Fruit fly (Drosophila melanogaster): Measurements from ENCODE around the gene Npc2c.

The Npc2c gene

dm6 chr3R:10042664-10043372, 17.2 kb upstream of the Npc2c start, which contains the start of the genes Mical and CG3909 (continued):
- peak; percentile 41; the same call in 2 of the 3 replicates for TF ChIP-seq CG14860 (GFP tag; IDR thresholded peaks at IDR 0.05; ENCODE audit: partially characterized antibody)
- TF ChIP-seq slbo (GFP tag; IDR thresholded peaks at IDR 0.05): peak; percentile 96
- TF ChIP-seq gsb (GFP tag; IDR thresholded peaks at IDR 0.05): peak; percentile 76
- TF ChIP-seq ab (GFP tag; optimal IDR thresholded peaks at IDR 0.05): no peak
- no peak for TF ChIP-seq Dip3 (GFP tag; optimal IDR thresholded peaks at IDR 0.05)
- TF ChIP-seq rib (GFP tag; IDR thresholded peaks at IDR 0.05): peak; percentile 57; the same call in 1 of the 2 replicates
- TF ChIP-seq Asciz (GFP tag; optimal IDR thresholded peaks at IDR 0.05): peak; percentile 40
- TF ChIP-seq CG30020 (tag; optimal IDR thresholded peaks at IDR 0.05): peak; percentile 81
- TF ChIP-seq NfI (GFP tag; optimal IDR thresholded peaks at IDR 0.05): peak; percentile 75
- TF ChIP-seq CG3281 (GFP tag; optimal IDR thresholded peaks at IDR 0.05): peak; percentile 70
- TF ChIP-seq lbe (GFP tag; optimal IDR thresholded peaks at IDR 0.05): peak; percentile 14
- no peak for TF ChIP-seq Hmx (GFP tag; optimal IDR thresholded peaks at IDR 0.05)
- no peak for TF ChIP-seq Hey (tag; optimal IDR thresholded peaks at IDR 0.05)
- TF ChIP-seq CG8290 (GFP tag; optimal IDR thresholded peaks at IDR 0.05): peak; percentile 81
- TF ChIP-seq CG8290 (tag; optimal IDR thresholded peaks at IDR 0.05): peak in 1 of 2 experiments; percentile 68
- peak; percentile 69 for TF ChIP-seq nerfin-1 (tag; optimal IDR thresholded peaks at IDR 0.05)
- peak; percentile 68 for TF ChIP-seq CG13287 (GFP tag; IDR thresholded peaks at IDR 0.05; ENCODE audit: partially characterized antibody)
- TF ChIP-seq Kr (GFP tag; optimal IDR thresholded peaks at IDR 0.05): no peak
- peak; percentile 4 for TF ChIP-seq fd64A (GFP tag; optimal IDR thresholded peaks at IDR 0.05)
- peak; percentile 15 for TF ChIP-seq CG1529 (GFP tag; optimal IDR thresholded peaks at IDR 0.05)
- TF ChIP-seq kay (GFP tag; optimal IDR thresholded peaks at IDR 0.05): peak; percentile 75
- peak; percentile 9 for TF ChIP-seq Mad (GFP tag; optimal IDR thresholded peaks at IDR 0.05)
- peak; percentile 27 for TF ChIP-seq CG13624 (GFP tag; optimal IDR thresholded peaks at IDR 0.05)
- TF ChIP-seq CG10979 (tag; optimal IDR thresholded peaks at IDR 0.05): peak; percentile 78
- TF ChIP-seq stwl (tag; optimal IDR thresholded peaks at IDR 0.05): peak; percentile 61
- no peak for TF ChIP-seq ERR (GFP tag; optimal IDR thresholded peaks at IDR 0.05)
- TF ChIP-seq insv (GFP tag; optimal IDR thresholded peaks at IDR 0.05): peak in 1 of 2 experiments; percentile 46
- TF ChIP-seq CG18764 (GFP tag; optimal IDR thresholded peaks at IDR 0.05): peak; percentile 79
- peak; percentile 90 for TF ChIP-seq Ets65A (GFP tag)
- TF ChIP-seq CG33213 (GFP tag; optimal IDR thresholded peaks at IDR 0.05): peak; percentile 22
- peak; percentile 89 for TF ChIP-seq CG14667 (GFP tag; IDR thresholded peaks at IDR 0.05)
- peak; percentile 89 for TF ChIP-seq Xrp1 (GFP tag; IDR thresholded peaks at IDR 0.05)
- peak; percentile 80 for TF ChIP-seq Drgx (GFP tag; IDR thresholded peaks at IDR 0.05)
- no peak for TF ChIP-seq fru (optimal IDR thresholded peaks at IDR 0.05)
- TF ChIP-seq C15 (GFP tag; IDR thresholded peaks at IDR 0.05): peak; percentile 72; the same call in 2 of the 3 replicates
- peak; percentile 45 for TF ChIP-seq CG18476 (GFP tag; optimal IDR thresholded peaks at IDR 0.05)
- TF ChIP-seq Pdp1 (GFP tag; optimal IDR thresholded peaks at IDR 0.05): peak; percentile 60 to 91
- no peak for TF ChIP-seq CG12071 (GFP tag; optimal IDR thresholded peaks at IDR 0.05)
- TF ChIP-seq Sry-β (GFP tag; optimal IDR thresholded peaks at IDR 0.05): no peak
- peak; percentile 51 for TF ChIP-seq onecut (GFP tag; IDR thresholded peaks at IDR 0.05)
- peak; percentile 4 for TF ChIP-seq CG16863 (GFP tag; optimal IDR thresholded peaks at IDR 0.05)
- TF ChIP-seq z (GFP tag; IDR thresholded peaks at IDR 0.05): no peak
- TF ChIP-seq nau (GFP tag; optimal IDR thresholded peaks at IDR 0.05): peak; percentile 20
- TF ChIP-seq CG15514 (GFP tag; optimal IDR thresholded peaks at IDR 0.05): peak; percentile 59
- TF ChIP-seq CG11695 (GFP tag; IDR thresholded peaks at IDR 0.05): peak; percentile 90
- peak; percentile 27 for TF ChIP-seq jumu (GFP tag; optimal IDR thresholded peaks at IDR 0.05)
- TF ChIP-seq Hr51 (GFP tag; optimal IDR thresholded peaks at IDR 0.05): peak; percentile 5 to 90
- no peak for TF ChIP-seq luna (GFP tag; optimal IDR thresholded peaks at IDR 0.05)
- TF ChIP-seq CG6654 (GFP tag; optimal IDR thresholded peaks at IDR 0.05): no peak
- TF ChIP-seq hth (optimal IDR thresholded peaks at IDR 0.05): no peak

Measured in whole organism, embryonic.